Fruit fly (Drosophila melanogaster) whole organism, adult: ENCODE measurements around the gene ppl.
A peak's percentile ranks its signal among the peaks of the same experiment; 100 is the strongest.

Experiments
- CG11617 ChIP-seq: fragments of 200-800 bp; sonication (Bioruptor generic); optimal IDR thresholded peaks from 2 replicates; lab custom pipeline; 2017; ENCODE audit warnings: mild to moderate bottlenecking, missing biosample characterization, missing genetic modification reagents, missing genetic modification characterization
- CG14711 ChIP-seq: fragments of 200-800 bp; sonication (Bioruptor generic); optimal IDR thresholded peaks from 2 replicates; lab custom pipeline; 2018; ENCODE audit warnings: missing biosample characterization, mild to moderate bottlenecking, missing genetic modification characterization, moderate library complexity
- CG33017 ChIP-seq: fragments of 200-800 bp; sonication (Bioruptor generic); optimal IDR thresholded peaks from 2 replicates; lab custom pipeline; 2018; ENCODE audit warnings: missing biosample characterization, mild to moderate bottlenecking, missing genetic modification characterization, moderate library complexity
- CG7045 ChIP-seq: fragments of 200-800 bp; sonication (Bioruptor generic); optimal IDR thresholded peaks from 2 replicates; lab custom pipeline; 2017; ENCODE audit warnings: missing biosample characterization, mild to moderate bottlenecking, missing genetic modification characterization
- Mnt ChIP-seq: fragments of 200-800 bp; sonication (Bioruptor generic); optimal IDR thresholded peaks from 2 replicates; lab custom pipeline; 2016; ENCODE audit warnings: missing biosample characterization, mild to moderate bottlenecking, missing genetic modification characterization
- bab1 ChIP-seq: fragments of 200-800 bp; sonication (Bioruptor generic); optimal IDR thresholded peaks from 3 replicates; lab custom pipeline; 2019; ENCODE audit warnings: missing biosample characterization, mild to moderate bottlenecking, missing genetic modification characterization, moderate library complexity
- cic ChIP-seq: fragments of 200-800 bp; sonication (Bioruptor generic); optimal IDR thresholded peaks from 2 replicates; lab custom pipeline; 2017; ENCODE audit warnings: missing biosample characterization, mild to moderate bottlenecking, missing genetic modification characterization, moderate library complexity
- kay ChIP-seq: fragments of 200-800 bp; sonication (Bioruptor generic); peaks from one replicate; lab custom pipeline; 2016; ENCODE audit warnings: missing biosample characterization, missing genetic modification characterization, borderline replicate concordance
- toe ChIP-seq: fragments of 200-800 bp; sonication (Bioruptor generic); optimal IDR thresholded peaks from 2 replicates; lab custom pipeline; 2016; ENCODE audit warnings: missing biosample characterization, missing genetic modification characterization

dm6 chr3L:21317416-21318259 lies 36.3 kb upstream of the ppl start, which contains the start of gene Pc:
- TF ChIP-seq toe (GFP tag; lab: Kevin White, UChicago) (peak; percentile 15), kay (GFP tag; lab: Kevin White, UChicago) (peak; percentile 88), cic (GFP tag; lab: Kevin White, UChicago) (peak; percentile 3), CG33017 (tag; lab: Kevin White, UChicago) (no peak), bab1 (GFP tag; lab: Kevin White, UChicago) (peak; percentile 60), CG14711 (tag; lab: Kevin White, UChicago) (peak; percentile 86), Mnt (peak; percentile 54), CG7045 (no peak), CG11617 (GFP tag; lab: Kevin White, UChicago) (no peak)
